Worm (Caenorhabditis elegans): ENCODE results near the gene cal-5.

- TF ChIP-seq egrh-3 (GFP tag; IDR thresholded peaks at IDR 0.05) = no peak
- no peak for TF ChIP-seq lin-35 (GFP tag; optimal IDR thresholded peaks at IDR 0.05)
- no peak for TF ChIP-seq sptf-2 (GFP tag; optimal IDR thresholded peaks at IDR 0.05)
- TF ChIP-seq dpl-1 (GFP tag; optimal IDR thresholded peaks at IDR 0.05) = no peak
- TF ChIP-seq lsy-27 (tag; optimal IDR thresholded peaks at IDR 0.05; ENCODE audit: borderline replicate concordance, insufficient read depth) = no peak
- TF ChIP-seq atf-7 (tag; optimal IDR thresholded peaks at IDR 0.05) = no peak
- no peak for TF ChIP-seq rpc-1 (optimal IDR thresholded peaks at IDR 0.05)
- no peak for TF ChIP-seq rpc-1 (tag; optimal IDR thresholded peaks at IDR 0.05)
- TF ChIP-seq ceh-58 (GFP tag; IDR thresholded peaks at IDR 0.05) = no peak
- no peak for TF ChIP-seq Y79H2A.3 (GFP tag; conservative IDR thresholded peaks at IDR 0.05)
- no peak for TF ChIP-seq B0035.1 (tag; optimal IDR thresholded peaks at IDR 0.05)
- TF ChIP-seq ztf-26 (tag; optimal IDR thresholded peaks at IDR 0.05) = no peak
- TF ChIP-seq ccch-3 (GFP tag; optimal IDR thresholded peaks at IDR 0.05) = no peak
- TF ChIP-seq ztf-6 (GFP tag; IDR thresholded peaks at IDR 0.05) = no peak
- TF ChIP-seq unc-130 (GFP tag; optimal IDR thresholded peaks at IDR 0.05) = no peak
These were observed 6.7 kb downstream of the cal-5 start for ce11 chrX:5071025-5071424.
